Worm (Caenorhabditis elegans): ENCODE measurements around the gene dlc-5.
A peak's percentile ranks its signal among the peaks of the same experiment; 100 is the strongest.

dlc-5 gene

DNA sequence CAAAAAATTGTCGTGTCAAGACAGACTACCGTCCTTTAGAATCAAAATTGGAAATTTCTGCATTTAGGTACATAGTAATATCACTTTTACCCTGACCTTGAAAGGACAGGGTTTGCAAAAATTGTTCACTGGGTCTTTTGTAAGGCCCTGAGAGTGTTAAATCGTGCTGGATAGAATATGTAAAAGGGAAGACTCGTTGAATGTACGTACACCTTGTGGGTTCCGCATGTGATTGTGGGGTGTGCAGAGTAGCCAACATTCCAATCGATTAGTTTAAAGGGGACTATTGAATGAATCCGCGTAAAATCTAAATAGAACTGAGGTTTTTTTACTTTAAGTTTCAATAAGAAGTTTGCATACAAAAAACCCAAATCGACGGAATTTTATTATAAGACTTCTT lies 22.6 kb downstream of the dlc-5 start:
- no peak for TF ChIP-seq elt-3 (tag; optimal IDR thresholded peaks at IDR 0.05)

ce11 chrIV:6464005-6464404 lies 26.0 kb downstream of the dlc-5 start, which contains the start of gene acr-25:
acr-25 (plus strand) TSS chrIV:6464305.
- TF ChIP-seq peb-1 (tag; optimal IDR thresholded peaks at IDR 0.05), result no peak
- TF ChIP-seq aly-2 (tag; optimal IDR thresholded peaks at IDR 0.05), result no peak
- no peak for TF ChIP-seq unc-39 (tag; optimal IDR thresholded peaks at IDR 0.05)
- TF ChIP-seq nhr-23 (tag; optimal IDR thresholded peaks at IDR 0.05), result no peak
- no peak for TF ChIP-seq mdl-1 (tag; optimal IDR thresholded peaks at IDR 0.05)
- no peak for TF ChIP-seq nhr-25 (tag; optimal IDR thresholded peaks at IDR 0.05)

DNA sequence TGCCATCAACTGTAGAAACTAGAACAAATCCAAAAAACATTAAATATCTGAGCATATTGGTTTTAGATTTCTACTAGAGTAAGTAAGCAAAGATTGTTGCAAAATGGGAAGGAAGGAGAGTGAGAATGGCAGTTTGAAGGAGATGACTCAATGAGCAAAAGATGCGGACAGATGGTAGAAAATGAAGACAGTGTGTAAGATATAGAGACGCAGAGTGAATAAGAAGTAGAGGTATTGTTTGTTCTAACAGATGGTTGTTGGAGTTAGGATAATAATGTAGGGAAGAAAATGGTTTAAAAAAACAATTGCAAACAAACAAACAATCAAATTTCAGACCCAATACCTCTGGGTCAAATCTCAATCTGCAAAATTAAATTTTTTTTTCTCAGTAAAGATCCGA lies 33.2 kb downstream of the dlc-5 start, which contains the start of gene tmed-13:
TSS of gene tmed-13 (minus strand) at position 169 of the 400 bp plus-strand sequence.
- TF ChIP-seq ZK546.5 (tag; optimal IDR thresholded peaks at IDR 0.05), result no peak
- TF ChIP-seq elt-3 (tag; optimal IDR thresholded peaks at IDR 0.05), result no peak
- TF ChIP-seq ama-1 (optimal IDR thresholded peaks at IDR 0.05), result no peak
- no peak for TF ChIP-seq gmeb-1 (tag; optimal IDR thresholded peaks at IDR 0.05)
- TF ChIP-seq egl-27 (tag; optimal IDR thresholded peaks at IDR 0.05), result no peak
- no peak for TF ChIP-seq lin-11 (tag; optimal IDR thresholded peaks at IDR 0.05)

DNA sequence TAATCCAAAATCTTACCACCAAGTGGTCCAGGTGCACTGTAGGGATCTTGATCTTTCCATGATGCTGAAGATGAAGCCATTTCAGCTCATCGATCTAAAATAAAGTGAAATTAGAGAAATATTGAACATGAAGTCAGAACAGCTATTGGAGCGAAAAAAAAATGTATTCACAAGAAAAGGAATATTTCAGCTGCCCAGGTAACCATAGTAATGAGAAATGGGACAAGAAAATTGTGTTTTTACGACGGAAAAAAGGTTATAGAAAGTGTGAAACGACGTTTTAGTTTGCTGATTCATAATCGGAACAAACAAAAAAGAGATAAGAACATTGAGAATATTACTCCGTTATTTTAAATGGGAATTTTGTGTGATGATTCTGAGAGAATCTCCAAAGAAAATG lies 35.1 kb downstream of the dlc-5 start, which contains the start of gene Y73B6BL.27:
TSS of gene Y73B6BL.27 (minus strand) at position 101 of the 400 bp plus-strand sequence.
- no peak for TF ChIP-seq ceh-16 (tag; optimal IDR thresholded peaks at IDR 0.05)

ce11 chrIV:6474751-6475150 lies 36.7 kb downstream of the dlc-5 start:
- TF ChIP-seq zag-1 (tag; optimal IDR thresholded peaks at IDR 0.05) (peak; percentile 38), nhr-129 (tag; optimal IDR thresholded peaks at IDR 0.05) (peak; percentile 44), skn-1 (tag; optimal IDR thresholded peaks at IDR 0.05) (no peak), lin-39 (tag; optimal IDR thresholded peaks at IDR 0.05) (no peak), R02D3.7 (tag; optimal IDR thresholded peaks at IDR 0.05) (no peak), unc-55 (GFP tag; optimal IDR thresholded peaks at IDR 0.05) (peak; percentile 89), nhr-11 (tag; optimal IDR thresholded peaks at IDR 0.05) (no peak), gmeb-1 (tag; optimal IDR thresholded peaks at IDR 0.05) (no peak), ama-1 (optimal IDR thresholded peaks at IDR 0.05) (no peak), blmp-1 (tag; optimal IDR thresholded peaks at IDR 0.05; ENCODE audit: insufficient read depth) (no peak), alr-1 (tag; optimal IDR thresholded peaks at IDR 0.05) (no peak), Y55F3AM.14 (GFP tag; optimal IDR thresholded peaks at IDR 0.05) (no peak), unc-62 (GFP tag; optimal IDR thresholded peaks at IDR 0.05) (no peak), nhr-12 (tag; optimal IDR thresholded peaks at IDR 0.05) (no peak), nhr-21 (tag; optimal IDR thresholded peaks at IDR 0.05) (peak; percentile 30), ztf-11 (tag; optimal IDR thresholded peaks at IDR 0.05) (no peak), ceh-82 (tag; optimal IDR thresholded peaks at IDR 0.05) (no peak), aly-2 (tag; optimal IDR thresholded peaks at IDR 0.05) (no peak), ztf-1 (GFP tag; conservative IDR thresholded peaks at IDR 0.05) (no peak), mdl-1 (tag; optimal IDR thresholded peaks at IDR 0.05) (no peak), ztf-4 (tag; optimal IDR thresholded peaks at IDR 0.05) (no peak), ZK546.5 (tag; optimal IDR thresholded peaks at IDR 0.05) (no peak), mbf-1 (tag; optimal IDR thresholded peaks at IDR 0.05) (no peak), mab-5 (tag; optimal IDR thresholded peaks at IDR 0.05) (peak; percentile 76), nhr-6 (tag; optimal IDR thresholded peaks at IDR 0.05) (no peak), C34F6.9 (tag; optimal IDR thresholded peaks at IDR 0.05) (peak; percentile 83), nhr-237 (tag; optimal IDR thresholded peaks at IDR 0.05) (no peak), elt-3 (tag; optimal IDR thresholded peaks at IDR 0.05) (no peak), ceh-16 (tag; optimal IDR thresholded peaks at IDR 0.05) (no peak), nhr-77 (tag; optimal IDR thresholded peaks at IDR 0.05) (no peak), nhr-25 (tag; optimal IDR thresholded peaks at IDR 0.05) (no peak), sem-4 (tag; optimal IDR thresholded peaks at IDR 0.05) (no peak), crh-2 (tag; optimal IDR thresholded peaks at IDR 0.05) (peak; percentile 54), lin-11 (tag; optimal IDR thresholded peaks at IDR 0.05) (no peak), nhr-23 (tag; optimal IDR thresholded peaks at IDR 0.05) (no peak), fos-1 (tag; optimal IDR thresholded peaks at IDR 0.05) (peak; percentile 56), sma-9 (GFP tag; optimal IDR thresholded peaks at IDR 0.05) (peak; percentile 55), sma-9 (tag; optimal IDR thresholded peaks at IDR 0.05) (no peak), lsy-2 (tag; optimal IDR thresholded peaks at IDR 0.05) (peak in 1 of 2 experiments; percentile 71), egl-27 (tag; optimal IDR thresholded peaks at IDR 0.05) (peak; percentile 37), dmd-4 (tag; optimal IDR thresholded peaks at IDR 0.05) (no peak), nhr-10 (tag; optimal IDR thresholded peaks at IDR 0.05) (no peak), lin-13 (GFP tag; optimal IDR thresholded peaks at IDR 0.05) (no peak), peb-1 (tag; optimal IDR thresholded peaks at IDR 0.05) (no peak), unc-39 (tag; optimal IDR thresholded peaks at IDR 0.05) (no peak)
